Fruit fly (Drosophila melanogaster) whole organism, prepupa: ENCODE results near the gene CG31855.

Source experiments
- CG11762 ChIP-seq: fragments of 200-800 bp; sonication (Bioruptor generic); optimal IDR thresholded peaks from 3 replicates; lab custom pipeline; 2016; ENCODE audit warnings: missing biosample characterization, missing genetic modification characterization; ENCODE audit not compliant: insufficient read depth
- CG9139 ChIP-seq: fragments of 200-800 bp; sonication (Bioruptor generic); optimal IDR thresholded peaks from 3 replicates; lab custom pipeline; 2017; ENCODE audit warnings: missing biosample characterization, mild to moderate bottlenecking, missing genetic modification characterization
- Lpt ChIP-seq: fragments of 200-800 bp; sonication (Bioruptor generic); optimal IDR thresholded peaks from 3 replicates; lab custom pipeline; 2016; ENCODE audit warnings: missing biosample characterization, missing genetic modification characterization

DNA sequence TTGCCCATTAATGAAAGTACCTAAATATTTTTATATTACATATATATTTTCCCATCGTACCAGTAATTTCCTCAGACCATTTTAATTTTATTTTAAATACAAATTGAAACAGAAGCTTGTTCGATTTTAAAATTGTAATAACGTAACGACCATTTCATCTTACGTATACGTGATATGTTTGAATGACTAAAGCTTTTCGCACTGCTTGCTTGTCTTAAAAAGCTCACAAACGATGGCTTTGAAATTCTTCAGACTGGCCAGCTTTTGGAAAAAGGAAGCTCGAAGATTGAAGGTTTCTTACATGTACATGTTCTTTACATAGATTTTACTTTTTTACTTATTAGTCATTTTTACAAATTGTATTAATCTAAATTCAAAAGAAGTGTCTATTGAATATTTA lies 36.3 kb upstream of the CG31855 start:
- TF ChIP-seq Lpt (GFP tag; lab: Kevin White, UChicago), result no peak
- no peak for TF ChIP-seq CG11762 (GFP tag; lab: Kevin White, UChicago)
- TF ChIP-seq CG9139 (GFP tag; lab: Kevin White, UChicago), result no peak
